Fruit fly (Drosophila melanogaster) whole organism, embryonic: Measurements from ENCODE around the gene CG32388.

ENCODE experiments used
- ATbp ChIP-seq: fragments of 200-800 bp; sonication (Bioruptor generic); optimal IDR thresholded peaks from 2 replicates; lab custom pipeline; 2017; ENCODE audit warnings: missing biosample characterization, mild to moderate bottlenecking, missing genetic modification characterization, missing genetic modification reagents
- Atf6 ChIP-seq: fragments of 200-800 bp; sonication (Bioruptor generic); IDR thresholded peaks from 2 replicates; pipeline ENCODE4 v1.3.6; 2022; ENCODE audit warnings: missing biosample characterization, missing genetic modification characterization
- CG11504 ChIP-seq: fragments of 200-800 bp; sonication (Bioruptor generic); optimal IDR thresholded peaks from 3 replicates; lab custom pipeline; 2019; ENCODE audit warnings: missing biosample characterization, mild to moderate bottlenecking, missing genetic modification characterization, moderate library complexity
- CG11695 ChIP-seq: fragments of 200-800 bp; sonication (Bioruptor generic); IDR thresholded peaks from 3 replicates; pipeline ENCODE4 v1.3.6; 2022; ENCODE audit warnings: missing biosample characterization, missing genetic modification characterization
- CG15269 ChIP-seq: fragments of 200-800 bp; sonication (Bioruptor generic); optimal IDR thresholded peaks from 2 replicates; lab custom pipeline; 2018; ENCODE audit warnings: missing biosample characterization, mild to moderate bottlenecking, missing genetic modification characterization, moderate library complexity
- CG15696 ChIP-seq: fragments of 200-800 bp; sonication (Bioruptor generic); optimal IDR thresholded peaks from 2 replicates; lab custom pipeline; 2019; ENCODE audit warnings: missing biosample characterization, mild to moderate bottlenecking, missing genetic modification characterization, moderate library complexity
- CG17328 ChIP-seq: fragments of 200-800 bp; sonication (Bioruptor generic); IDR thresholded peaks from 2 replicates; pipeline ENCODE4 v1.3.6; 2022; ENCODE audit warnings: missing biosample characterization, missing genetic modification characterization
- CG33557 ChIP-seq: fragments of 200-800 bp; sonication (Bioruptor generic); optimal IDR thresholded peaks from 2 replicates; lab custom pipeline; 2019; ENCODE audit warnings: missing biosample characterization, mild to moderate bottlenecking, missing genetic modification characterization, moderate library complexity
- CG4404 ChIP-seq: fragments of 200-800 bp; sonication (Bioruptor generic); IDR thresholded peaks from 2 replicates; pipeline ENCODE4 v1.3.6; 2022; ENCODE audit warnings: missing biosample characterization, missing genetic modification characterization
- CG5180 ChIP-seq: fragments of 200-800 bp; sonication (Bioruptor generic); optimal IDR thresholded peaks from 3 replicates; lab custom pipeline; 2017; ENCODE audit warnings: missing biosample characterization, missing genetic modification characterization, mild to moderate bottlenecking, moderate library complexity, missing genetic modification reagents
- CG7357 ChIP-seq: fragments of 200-800 bp; sonication (Bioruptor generic); IDR thresholded peaks from 3 replicates; pipeline ENCODE4 v1.3.6; 2022; ENCODE audit warnings: missing biosample characterization, missing genetic modification characterization
- CG9727 ChIP-seq: fragments of 200-800 bp; sonication (Bioruptor generic); optimal IDR thresholded peaks from 3 replicates; lab custom pipeline; 2017; ENCODE audit warnings: missing biosample characterization, mild to moderate bottlenecking, missing genetic modification characterization
- Camta ChIP-seq: fragments of 200-800 bp; sonication (Bioruptor generic); optimal IDR thresholded peaks from 2 replicates; lab custom pipeline; 2016; ENCODE audit warnings: missing biosample characterization, missing genetic modification characterization
- Drgx ChIP-seq: fragments of 200-800 bp; sonication (Bioruptor generic); IDR thresholded peaks from 2 replicates; pipeline ENCODE4 v1.3.6; 2022; ENCODE audit warnings: missing biosample characterization, missing genetic modification characterization
- Ets65A ChIP-seq: fragments of 200-800 bp; sonication (Bioruptor generic); peaks from one replicate; lab custom pipeline; 2016; ENCODE audit warnings: missing biosample characterization, missing genetic modification characterization
- HLHmδ ChIP-seq: fragments of 200-800 bp; sonication (Bioruptor generic); optimal IDR thresholded peaks from 2 replicates; lab custom pipeline; 2018; ENCODE audit warnings: missing biosample characterization, mild to moderate bottlenecking, missing genetic modification characterization, moderate library complexity
- Hr78 ChIP-seq, 2 experiments: fragments of 200-800 bp in 1 of 2; fragments of >200 bp in 1 of 2; sonication (Bioruptor generic) in 1 of 2; optimal IDR thresholded peaks; 2 replicates each; lab custom pipeline; 2017 to 2019; ENCODE audit warnings: missing biosample characterization in 2 of 2, missing genetic modification characterization in 2 of 2, mild to moderate bottlenecking in 1 of 2, moderate library complexity in 1 of 2
- Med ChIP-seq: fragments of 200-800 bp; sonication (Bioruptor generic); peaks from one replicate; lab custom pipeline; 2016; ENCODE audit warnings: missing biosample characterization, missing genetic modification characterization, mild to moderate bottlenecking, inconsistent platforms, moderate library complexity
- Oli ChIP-seq: fragments of 200-800 bp; sonication (Bioruptor generic); optimal IDR thresholded peaks from 2 replicates; lab custom pipeline; 2018; ENCODE audit warnings: missing biosample characterization, mild to moderate bottlenecking, missing genetic modification characterization, moderate library complexity
- Ptx1 ChIP-seq: fragments of 200-800 bp; sonication (Bioruptor generic); IDR thresholded peaks from 2 replicates; pipeline ENCODE4 v1.3.6; 2022; ENCODE audit warnings: missing biosample characterization, missing genetic modification characterization
- Sox102F ChIP-seq: fragments of 200-800 bp; sonication (Bioruptor generic); optimal IDR thresholded peaks from 2 replicates; lab custom pipeline; 2018; ENCODE audit warnings: missing biosample characterization, mild to moderate bottlenecking, missing genetic modification characterization, moderate library complexity
- Ssrp ChIP-seq: fragments of 200-800 bp; sonication (Bioruptor generic); optimal IDR thresholded peaks from 2 replicates; lab custom pipeline; 2018; ENCODE audit warnings: missing biosample characterization, mild to moderate bottlenecking, missing genetic modification characterization, moderate library complexity
- Trl ChIP-seq, 3 experiments: fragments of >200 bp in 2 of 3; fragments of 200-800 bp in 1 of 3; sonication (Bioruptor generic) in 1 of 3; optimal IDR thresholded peaks; 2 replicates in 1 of 3; 3 replicates in 2 of 3; lab custom pipeline; 2016 to 2017; ENCODE audit warnings: missing biosample characterization in 1 of 3, missing genetic modification characterization in 1 of 3
- az2 ChIP-seq: fragments of 200-800 bp; sonication (Bioruptor generic); optimal IDR thresholded peaks from 3 replicates; lab custom pipeline; 2016; ENCODE audit warnings: missing biosample characterization, missing genetic modification characterization
- bsh ChIP-seq, 2 experiments: fragments of 200-800 bp; sonication (Bioruptor generic); optimal IDR thresholded peaks; 2 replicates each; lab custom pipeline; 2017 to 2018; ENCODE audit warnings: mild to moderate bottlenecking in 2 of 2, missing biosample characterization in 2 of 2, missing genetic modification characterization in 2 of 2, moderate library complexity in 1 of 2
- cg ChIP-seq: fragments of 200-800 bp; sonication (Bioruptor generic); optimal IDR thresholded peaks from 3 replicates; lab custom pipeline; 2019; ENCODE audit warnings: missing biosample characterization, mild to moderate bottlenecking, missing genetic modification characterization, moderate library complexity
- dmrt11E ChIP-seq: fragments of 200-800 bp; sonication (Bioruptor generic); optimal IDR thresholded peaks from 3 replicates; lab custom pipeline; 2018; ENCODE audit warnings: missing biosample characterization, mild to moderate bottlenecking, missing genetic modification characterization, moderate library complexity
- dmrt99B ChIP-seq: fragments of 200-800 bp; sonication (Bioruptor generic); optimal IDR thresholded peaks from 2 replicates; lab custom pipeline; 2018; ENCODE audit warnings: missing biosample characterization, mild to moderate bottlenecking, missing genetic modification characterization, moderate library complexity
- dpn ChIP-seq, 2 experiments: fragments of 200-800 bp; sonication (Bioruptor generic); optimal IDR thresholded peaks; 3 replicates each; lab custom pipeline; 2016; ENCODE audit warnings: missing biosample characterization in 2 of 2, missing genetic modification characterization in 2 of 2
- eve ChIP-seq, 2 experiments: fragments of >200 bp; optimal IDR thresholded peaks; 2 replicates each; lab custom pipeline; 2017; ENCODE audit warnings: missing biosample characterization in 2 of 2, missing genetic modification characterization in 2 of 2
- fd96Cb ChIP-seq: fragments of 200-800 bp; sonication (Bioruptor generic); optimal IDR thresholded peaks from 2 replicates; lab custom pipeline; 2018; ENCODE audit warnings: missing biosample characterization, mild to moderate bottlenecking, missing genetic modification characterization, moderate library complexity
- gem ChIP-seq: fragments of 200-800 bp; sonication (Bioruptor generic); optimal IDR thresholded peaks from 2 replicates; lab custom pipeline; 2019; ENCODE audit warnings: missing biosample characterization, mild to moderate bottlenecking, missing genetic modification characterization, moderate library complexity
- lilli ChIP-seq: fragments of 200-800 bp; sonication (Bioruptor generic); optimal IDR thresholded peaks from 3 replicates; lab custom pipeline; 2016; ENCODE audit warnings: missing biosample characterization, missing genetic modification characterization
- lmd ChIP-seq: fragments of 200-800 bp; sonication (Bioruptor generic); IDR thresholded peaks from 2 replicates; pipeline ENCODE4 v1.3.6; 2022; ENCODE audit warnings: missing biosample characterization, missing genetic modification characterization
- lola ChIP-seq, 3 experiments: fragments of >200 bp in 2 of 3; fragments of 200-800 bp in 1 of 3; sonication (Bioruptor generic) in 1 of 3; optimal IDR thresholded peaks; 2 replicates each; lab custom pipeline; 2017 to 2019; ENCODE audit warnings: missing biosample characterization in 3 of 3, missing genetic modification characterization in 3 of 3, mild to moderate bottlenecking in 1 of 3, moderate library complexity in 1 of 3
- peb ChIP-seq: fragments of 200-800 bp; sonication (Bioruptor generic); IDR thresholded peaks from 2 replicates; pipeline ENCODE4 v1.3.6; 2022; ENCODE audit warnings: missing biosample characterization, missing genetic modification characterization
- prd ChIP-seq, 3 experiments: fragments of >200 bp in 2 of 3; fragments of 200-800 bp in 1 of 3; sonication (Bioruptor generic) in 1 of 3; optimal IDR thresholded peaks in 2 of 3; IDR thresholded peaks in 1 of 3; 2 replicates in 2 of 3; 3 replicates in 1 of 3; pipeline versions ENCODE4 v1.3.6 to Lab custom; 2017 to 2022; ENCODE audit warnings: missing biosample characterization in 1 of 3, missing genetic modification characterization in 1 of 3
- trh ChIP-seq: fragments of 200-800 bp; sonication (Bioruptor generic); optimal IDR thresholded peaks from 2 replicates; lab custom pipeline; 2016; ENCODE audit warnings: missing biosample characterization, missing genetic modification characterization
- ttk ChIP-seq: fragments of 200-800 bp; sonication (Bioruptor generic); IDR thresholded peaks from 2 replicates; pipeline ENCODE4 v2.1.2; 2022; ENCODE audit warnings: missing biosample characterization, missing genetic modification characterization
- unc-4 ChIP-seq: fragments of 200-800 bp; sonication (Bioruptor generic); IDR thresholded peaks from 2 replicates; pipeline ENCODE4 v1.3.6; 2022; ENCODE audit warnings: missing biosample characterization, missing genetic modification characterization; ENCODE audit not compliant: partially characterized antibody
- zen2 ChIP-seq: fragments of 200-800 bp; sonication (Bioruptor generic); IDR thresholded peaks from 3 replicates; pipeline ENCODE4 v1.3.6; 2022; ENCODE audit warnings: missing biosample characterization, missing genetic modification characterization; ENCODE audit not compliant: partially characterized antibody

CG32388 gene

dm6 chr3L:6978030-6978683 is 6.2 kb downstream of the CG32388 start (continued):
- peak; percentile 52 for TF ChIP-seq CG15696
- TF ChIP-seq dmrt11E (tag; lab: Kevin White, UChicago) = peak; percentile 27
- TF ChIP-seq lilli (GFP tag; lab: Kevin White, UChicago) = peak; percentile 16
- TF ChIP-seq fd96Cb (tag; lab: Kevin White, UChicago) = peak; percentile 18
- TF ChIP-seq Atf6 (GFP tag; lab: Robert Waterston, UW) = no peak
- TF ChIP-seq az2 = peak; percentile 22
- TF ChIP-seq trh (GFP tag; lab: Kevin White, UChicago) = no peak
- TF ChIP-seq Ets65A (GFP tag; lab: Kevin White, UChicago) = peak; percentile 78
- no peak for TF ChIP-seq Camta
- TF ChIP-seq CG7357 = no peak
- peak; percentile 68 for TF ChIP-seq Drgx (GFP tag; lab: Robert Waterston, UW)
- 0 out of 2 replicates have a peak, but pooled peaks have one; percentile 18 for TF ChIP-seq ttk (GFP tag; lab: Robert Waterston, UW)
- TF ChIP-seq Hr78 (GFP tag; optimal IDR thresholded peaks at IDR 0.05; lab: Kevin White, UChicago) = peak in 1 of 2 experiments; percentile 12
- peak in 1 of 2 experiments; percentile 43 for TF ChIP-seq bsh (GFP tag; optimal IDR thresholded peaks at IDR 0.05; lab: Kevin White, UChicago)
- peak in 1 of 2 experiments; percentile 78 for TF ChIP-seq eve (GFP tag; optimal IDR thresholded peaks at IDR 0.05; lab: Kevin White, UChicago)
- peak; percentile 52 for TF ChIP-seq Sox102F (GFP tag; lab: Kevin White, UChicago)
- TF ChIP-seq Ptx1 (GFP tag; lab: Robert Waterston, UW) = peak; percentile 47; the same call in 1 of the 2 replicates
- TF ChIP-seq Trl (optimal IDR thresholded peaks at IDR 0.05; lab: Kevin White, UChicago) = no peak
- no peak for TF ChIP-seq Trl (GFP tag; optimal IDR thresholded peaks at IDR 0.05; lab: Kevin White, UChicago)
- TF ChIP-seq zen2 = no peak
- peak; percentile 72 for TF ChIP-seq Med
- TF ChIP-seq Ssrp (tag; lab: Kevin White, UChicago) = peak; percentile 10
- no peak for TF ChIP-seq CG5180 (GFP tag; lab: Kevin White, UChicago)
- no peak for TF ChIP-seq prd (optimal IDR thresholded peaks at IDR 0.05; lab: Kevin White, UChicago)
- TF ChIP-seq prd (GFP tag; IDR thresholded peaks at IDR 0.05; lab: Robert Waterston, UW) = peak; percentile 5; the same call in 1 of the 3 replicates
- no peak for TF ChIP-seq HLHmδ
- TF ChIP-seq unc-4 (GFP tag; lab: Robert Waterston, UW) = no peak
- TF ChIP-seq dpn (GFP tag; optimal IDR thresholded peaks at IDR 0.05; lab: Kevin White, UChicago) = peak in 1 of 2 experiments; percentile 3
- 0 out of 2 replicates have a peak, but pooled peaks have one; percentile 10 for TF ChIP-seq peb
- peak; percentile 3 for TF ChIP-seq CG15269 (tag; lab: Kevin White, UChicago)
- TF ChIP-seq ATbp (GFP tag; lab: Kevin White, UChicago) = no peak
- peak in 1 of 3 experiments; percentile 47 for TF ChIP-seq lola (GFP tag; optimal IDR thresholded peaks at IDR 0.05; lab: Kevin White, UChicago)
- TF ChIP-seq gem (tag; lab: Kevin White, UChicago) = peak; percentile 39
- peak; percentile 16 for TF ChIP-seq CG33557 (GFP tag; lab: Kevin White, UChicago)
- peak; percentile 44; the same call in 1 of the 2 replicates for TF ChIP-seq CG4404
- TF ChIP-seq dmrt99B (tag; lab: Kevin White, UChicago) = peak; percentile 2
- peak; percentile 34; the same call in 1 of the 2 replicates for TF ChIP-seq lmd (GFP tag; lab: Robert Waterston, UW)
- TF ChIP-seq CG11695 (GFP tag; lab: Robert Waterston, UW) = no peak
- peak; percentile 31 for TF ChIP-seq Oli (tag; lab: Kevin White, UChicago)
- no peak for TF ChIP-seq CG9727 (GFP tag; lab: Kevin White, UChicago)
- peak; percentile 27 for TF ChIP-seq CG11504 (tag; lab: Kevin White, UChicago)
- TF ChIP-seq cg (GFP tag; lab: Kevin White, UChicago) = peak; percentile 47
- TF ChIP-seq CG17328 (GFP tag; lab: Robert Waterston, UW) = peak; percentile 14; the same call in 1 of the 2 replicates
- TF ChIP-seq, all 482 proteins: peak for 52
